Worm (Caenorhabditis elegans): ENCODE data around the gene Y38C1AA.7.

The Y38C1AA.7 gene

ce11 chrIV:174115-174514 lies 15.4 kb downstream of the Y38C1AA.7 start:
- TF ChIP-seq ref-2 (tag; optimal IDR thresholded peaks at IDR 0.05) (peak; percentile 9), tbx-2 (tag; optimal IDR thresholded peaks at IDR 0.05) (peak; percentile 25), elt-2 (tag; optimal IDR thresholded peaks at IDR 0.05) (peak; percentile 62), nhr-11 (tag; optimal IDR thresholded peaks at IDR 0.05) (no peak), ceh-31 (tag; optimal IDR thresholded peaks at IDR 0.05) (no peak), pag-3 (tag; optimal IDR thresholded peaks at IDR 0.05; ENCODE audit: borderline replicate concordance) (no peak)

ce11 chrIV:175698-176097 lies 16.9 kb downstream of the Y38C1AA.7 start:
- TF ChIP-seq unc-42 (tag; optimal IDR thresholded peaks at IDR 0.05) (no peak), unc-55 (GFP tag; optimal IDR thresholded peaks at IDR 0.05) (peak; percentile 29), tbx-2 (tag; optimal IDR thresholded peaks at IDR 0.05) (peak; percentile 44), sox-2 (GFP tag; IDR thresholded peaks at IDR 0.05) (peak; percentile 53), ceh-45 (GFP tag; IDR thresholded peaks at IDR 0.05) (no peak), ceh-6 (GFP tag; optimal IDR thresholded peaks at IDR 0.05) (no peak), ceh-31 (tag; optimal IDR thresholded peaks at IDR 0.05) (peak; percentile 71), madf-2 (tag; optimal IDR thresholded peaks at IDR 0.05) (no peak), mec-3 (tag; optimal IDR thresholded peaks at IDR 0.05; ENCODE audit: borderline replicate concordance) (no peak), F13H6.1 (tag; optimal IDR thresholded peaks at IDR 0.05) (no peak), ceh-19 (GFP tag; optimal IDR thresholded peaks at IDR 0.05) (peak; percentile 11), sdc-2 (tag; optimal IDR thresholded peaks at IDR 0.05) (no peak), elt-4 (tag; optimal IDR thresholded peaks at IDR 0.05) (no peak), syd-9 (tag; optimal IDR thresholded peaks at IDR 0.05) (no peak)

ce11 chrIV:177487-177886 lies 18.7 kb downstream of the Y38C1AA.7 start:
- TF ChIP-seq zip-5 (tag; optimal IDR thresholded peaks at IDR 0.05), result no peak
- TF ChIP-seq unc-42 (tag; optimal IDR thresholded peaks at IDR 0.05), result no peak
- no peak for TF ChIP-seq unc-3 (GFP tag; conservative IDR thresholded peaks at IDR 0.05)
- no peak for TF ChIP-seq unc-3 (tag; optimal IDR thresholded peaks at IDR 0.05)
- TF ChIP-seq ceh-31 (tag; optimal IDR thresholded peaks at IDR 0.05), result peak; percentile 29

- TF ChIP-seq elt-2 (tag; optimal IDR thresholded peaks at IDR 0.05), result no peak
- peak; percentile 18 for TF ChIP-seq unc-55 (GFP tag; optimal IDR thresholded peaks at IDR 0.05)
Observed at ce11 chrIV:178696-179095, 19.9 kb downstream of the Y38C1AA.7 start, which contains the start of gene tcl-2. TSS of gene tcl-2 (plus strand) at chrIV:179083.

- TF ChIP-seq ama-1 (optimal IDR thresholded peaks at IDR 0.05), result no peak
- no peak for TF ChIP-seq lin-11 (tag; optimal IDR thresholded peaks at IDR 0.05)
- no peak for TF ChIP-seq ceh-48 (tag; optimal IDR thresholded peaks at IDR 0.05)
- no peak for TF ChIP-seq unc-55 (GFP tag; optimal IDR thresholded peaks at IDR 0.05)
- TF ChIP-seq ceh-31 (tag; optimal IDR thresholded peaks at IDR 0.05), result no peak
- TF ChIP-seq C38D4.7 (GFP tag; optimal IDR thresholded peaks at IDR 0.05), result no peak
- no peak for TF ChIP-seq madf-2 (tag; optimal IDR thresholded peaks at IDR 0.05)
- no peak for TF ChIP-seq pqm-1 (tag; optimal IDR thresholded peaks at IDR 0.05)
- no peak for TF ChIP-seq pag-3 (tag; optimal IDR thresholded peaks at IDR 0.05; ENCODE audit: borderline replicate concordance)
- TF ChIP-seq ceh-18 (tag; optimal IDR thresholded peaks at IDR 0.05), result no peak
- no peak for TF ChIP-seq pha-2 (tag; optimal IDR thresholded peaks at IDR 0.05)
- TF ChIP-seq K09A11.1 (tag; optimal IDR thresholded peaks at IDR 0.05; ENCODE audit: insufficient read depth), result no peak
- no peak for TF ChIP-seq unc-86 (tag; optimal IDR thresholded peaks at IDR 0.05)
- no peak for TF ChIP-seq Y22D7AL.16 (tag; optimal IDR thresholded peaks at IDR 0.05)
- TF ChIP-seq ceh-19 (GFP tag; optimal IDR thresholded peaks at IDR 0.05), result no peak
- no peak for TF ChIP-seq sdc-2 (tag; optimal IDR thresholded peaks at IDR 0.05)
Observed at ce11 chrIV:179700-180099, 20.9 kb downstream of the Y38C1AA.7 start.

ce11 chrIV:183519-183918 lies 24.8 kb downstream of the Y38C1AA.7 start:
- TF ChIP-seq fkh-10 (GFP tag; optimal IDR thresholded peaks at IDR 0.05) (no peak), C38D4.7 (GFP tag; optimal IDR thresholded peaks at IDR 0.05) (no peak), pax-1 (tag; optimal IDR thresholded peaks at IDR 0.05) (no peak), ttx-3 (tag; optimal IDR thresholded peaks at IDR 0.05) (no peak), madf-2 (tag; optimal IDR thresholded peaks at IDR 0.05) (no peak), ceh-6 (GFP tag; optimal IDR thresholded peaks at IDR 0.05) (no peak), C08G9.2 (tag; optimal IDR thresholded peaks at IDR 0.05) (no peak), lim-6 (tag; optimal IDR thresholded peaks at IDR 0.05) (no peak), ceh-45 (GFP tag; IDR thresholded peaks at IDR 0.05) (no peak)
